Worm (Caenorhabditis elegans): ENCODE measurements around the gene srh-282.

- TF ChIP-seq xnd-1 (tag; optimal IDR thresholded peaks at IDR 0.05) (no peak), snpc-4 (GFP tag; optimal IDR thresholded peaks at IDR 0.05) (no peak), snpc-4 (tag; optimal IDR thresholded peaks at IDR 0.05) (no peak), lsl-1 (GFP tag; optimal IDR thresholded peaks at IDR 0.05) (no peak), ztf-22 (GFP tag; optimal IDR thresholded peaks at IDR 0.05) (no peak), mcd-1 (GFP tag; IDR thresholded peaks at IDR 0.05) (no peak), nhr-120 (GFP tag; IDR thresholded peaks at IDR 0.05) (no peak)
Observed at ce11 chrIV:266148-266547, 7.1 kb downstream of the srh-282 start, which contains the start of gene T21D12.12.

All from whole organism, young adult.